Fruit fly (Drosophila melanogaster) whole organism, prepupa: ENCODE measurements around the gene CG43246.

Experiments
- CG10669 ChIP-seq: fragments of 200-800 bp; sonication (Bioruptor generic); optimal IDR thresholded peaks from 3 replicates; lab custom pipeline; 2018; ENCODE audit warnings: missing biosample characterization, mild to moderate bottlenecking, missing genetic modification characterization, moderate library complexity
- CG11294 ChIP-seq: fragments of 200-800 bp; sonication (Bioruptor generic); IDR thresholded peaks from 2 replicates; pipeline ENCODE4 v1.3.6; 2022; ENCODE audit warnings: missing biosample characterization, missing genetic modification characterization
- CG11902 ChIP-seq: fragments of 200-800 bp; sonication (Bioruptor generic); optimal IDR thresholded peaks from 3 replicates; lab custom pipeline; 2016; ENCODE audit warnings: missing biosample characterization, missing genetic modification characterization
- CG16779 ChIP-seq: fragments of 200-800 bp; sonication (Bioruptor generic); optimal IDR thresholded peaks from 3 replicates; lab custom pipeline; 2017; ENCODE audit warnings: missing biosample characterization, mild to moderate bottlenecking, missing genetic modification characterization
- CG6854 ChIP-seq: fragments of 200-800 bp; sonication (Bioruptor generic); optimal IDR thresholded peaks from 2 replicates; lab custom pipeline; 2017; ENCODE audit warnings: missing biosample characterization, mild to moderate bottlenecking, missing genetic modification characterization
- CG8119 ChIP-seq: fragments of 200-800 bp; sonication (Bioruptor generic); IDR thresholded peaks from 3 replicates; pipeline ENCODE4 v1.3.6; 2022; ENCODE audit warnings: missing biosample characterization, missing genetic modification characterization
- Gug ChIP-seq: fragments of 200-800 bp; sonication (Bioruptor generic); IDR thresholded peaks from 2 replicates; pipeline ENCODE4 v1.3.6; 2022; ENCODE audit warnings: missing biosample characterization, missing genetic modification characterization
- pdm3 ChIP-seq: fragments of 200-800 bp; sonication (Bioruptor generic); optimal IDR thresholded peaks from 3 replicates; lab custom pipeline; 2016; ENCODE audit warnings: missing biosample characterization, missing genetic modification characterization
- spab ChIP-seq: fragments of 200-800 bp; sonication (Bioruptor generic); optimal IDR thresholded peaks from 2 replicates; lab custom pipeline; 2017; ENCODE audit warnings: missing biosample characterization, mild to moderate bottlenecking, missing genetic modification characterization, missing genetic modification reagents
- vri ChIP-seq: fragments of 200-800 bp; sonication (Bioruptor generic); optimal IDR thresholded peaks from 3 replicates; lab custom pipeline; 2016; ENCODE audit warnings: missing biosample characterization, mild to moderate bottlenecking, missing genetic modification characterization

dm6 chr3L:14556774-14557741 is 20.6 kb downstream of the CG43246 start:
- no peak for TF ChIP-seq CG11294 (GFP tag; lab: Robert Waterston, UW)
- TF ChIP-seq Gug (GFP tag; lab: Robert Waterston, UW), result no peak
- no peak for TF ChIP-seq CG8119 (GFP tag; lab: Robert Waterston, UW)
- TF ChIP-seq CG6854 (GFP tag; lab: Kevin White, UChicago), result no peak
- TF ChIP-seq CG16779 (tag; lab: Kevin White, UChicago), result no peak
- TF ChIP-seq CG10669 (GFP tag; lab: Kevin White, UChicago), result no peak
- TF ChIP-seq spab (GFP tag; lab: Kevin White, UChicago), result no peak
- no peak for TF ChIP-seq CG11902
- no peak for TF ChIP-seq vri (GFP tag; lab: Kevin White, UChicago)
- no peak for TF ChIP-seq pdm3 (GFP tag; lab: Kevin White, UChicago)
